Worm (Caenorhabditis elegans) whole organism, late embryonic: ENCODE measurements around the gene T16H12.2.

Experiments
- F13H6.1 ChIP-seq: sonication (generic microtip); optimal IDR thresholded peaks from 2 replicates; lab custom pipeline; 2016; ENCODE audit warnings: missing genetic modification characterization, missing compliant biosample characterization
- ama-1 ChIP-seq: fragments of 150-350 bp; optimal IDR thresholded peaks from 2 replicates; lab custom pipeline; 2014
- ceh-22 ChIP-seq: sonication (generic microtip); optimal IDR thresholded peaks from 2 replicates; lab custom pipeline; 2017; ENCODE audit warnings: missing biosample characterization, missing genetic modification characterization
- ceh-48 ChIP-seq: sonication (generic microtip); optimal IDR thresholded peaks from 2 replicates; lab custom pipeline; 2016; ENCODE audit warnings: missing genetic modification characterization, inconsistent platforms, missing compliant biosample characterization
- che-1 ChIP-seq: sonication (generic microtip); optimal IDR thresholded peaks from 2 replicates; lab custom pipeline; 2016; ENCODE audit warnings: mild to moderate bottlenecking, missing genetic modification characterization, missing compliant biosample characterization
- elt-4 ChIP-seq: sonication (generic microtip); optimal IDR thresholded peaks from 2 replicates; lab custom pipeline; 2016; ENCODE audit warnings: missing genetic modification characterization, missing compliant biosample characterization
- fkh-10 ChIP-seq: fragments of 150-350 bp; optimal IDR thresholded peaks from 2 replicates; lab custom pipeline; 2014; ENCODE audit warnings: missing biosample characterization, missing genetic modification reagents, missing genetic modification characterization
- hlh-8 ChIP-seq: sonication (generic microtip); optimal IDR thresholded peaks from 2 replicates; lab custom pipeline; 2016; ENCODE audit warnings: missing genotype, missing genetic modification characterization, missing compliant biosample characterization
- nhr-11 ChIP-seq: fragments of 150-350 bp; optimal IDR thresholded peaks from 2 replicates; lab custom pipeline; 2014; ENCODE audit warnings: missing biosample characterization, missing genetic modification characterization
- pha-4 ChIP-seq: fragments of 150-350 bp; optimal IDR thresholded peaks from 2 replicates; lab custom pipeline; 2018; ENCODE audit warnings: missing biosample characterization, missing genetic modification reagents, missing genetic modification characterization
- pqm-1 ChIP-seq: sonication (generic microtip); optimal IDR thresholded peaks from 2 replicates; lab custom pipeline; 2016; ENCODE audit warnings: missing genetic modification characterization, missing compliant biosample characterization
- tbx-2 ChIP-seq: sonication (generic microtip); optimal IDR thresholded peaks from 2 replicates; lab custom pipeline; 2016; ENCODE audit warnings: missing genetic modification characterization, missing compliant biosample characterization
- tbx-7 ChIP-seq: sonication (generic microtip); optimal IDR thresholded peaks from 2 replicates; lab custom pipeline; 2016; ENCODE audit warnings: missing genotype, missing genetic modification characterization, missing compliant biosample characterization
- unc-3 ChIP-seq, 2 experiments: fragments of 200-800 bp in 1 of 2; sonication (Bioruptor generic) in 1 of 2; sonication (generic microtip) in 1 of 2; conservative IDR thresholded peaks in 1 of 2; optimal IDR thresholded peaks in 1 of 2; 2 replicates each; pipeline versions ENCODE4 v1.3.6 to Lab custom; 2016 to 2022; ENCODE audit warnings: missing compliant biosample characterization in 2 of 2, missing genetic modification characterization in 2 of 2, missing genetic modification reagents in 1 of 2

- TF ChIP-seq elt-4 (tag; lab: Kevin White, UChicago), result no peak
- TF ChIP-seq ama-1 (lab: Kevin White, UChicago), result no peak
- TF ChIP-seq ceh-48 (tag; lab: Kevin White, UChicago), result peak; percentile 80
- no peak for TF ChIP-seq che-1 (tag; lab: Kevin White, UChicago)
- no peak for TF ChIP-seq fkh-10
- no peak for TF ChIP-seq pqm-1 (tag; lab: Kevin White, UChicago)
- peak; percentile 44 for TF ChIP-seq F13H6.1 (tag; lab: Kevin White, UChicago)
- peak; percentile 84 for TF ChIP-seq tbx-2 (tag; lab: Kevin White, UChicago)
- no peak for TF ChIP-seq pha-4
- TF ChIP-seq nhr-11 (tag; lab: Kevin White, UChicago), result no peak
- TF ChIP-seq tbx-7 (tag; lab: Kevin White, UChicago), result no peak
- TF ChIP-seq hlh-8, result peak; percentile 38
- TF ChIP-seq unc-3 (GFP tag; conservative IDR thresholded peaks at IDR 0.05; lab: Robert Waterston, UW), result no peak
- no peak for TF ChIP-seq unc-3 (tag; optimal IDR thresholded peaks at IDR 0.05; lab: Kevin White, UChicago)
- TF ChIP-seq ceh-22 (tag; lab: Kevin White, UChicago), result no peak
Observed at ce11 chrIII:10096525-10096972, 10.5 kb downstream of the T16H12.2 start.
